Worm (Caenorhabditis elegans): Measurements from ENCODE around the gene M03C11.3.

Gene M03C11.3

DNA sequence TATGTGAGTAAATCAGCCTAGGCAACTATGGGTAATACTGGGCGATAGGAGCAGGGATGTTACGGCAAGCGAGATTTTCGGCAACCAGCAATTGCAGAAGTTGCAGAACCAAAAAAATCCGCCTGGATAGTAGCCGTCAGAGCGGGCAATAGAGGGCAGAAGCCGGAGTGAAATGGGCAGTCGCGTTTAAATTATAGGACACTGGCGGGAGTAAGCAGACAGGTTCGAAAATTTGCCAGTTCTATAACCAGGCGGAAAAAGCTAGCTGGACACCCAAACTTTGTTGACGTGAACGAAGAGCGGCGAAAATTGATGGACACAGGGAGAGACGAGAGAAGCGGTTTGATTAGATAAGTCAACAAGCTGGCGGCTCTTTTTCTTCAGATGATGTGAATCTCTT, 45.0 kb upstream of the M03C11.3 start:
- no peak for TF ChIP-seq nhr-25 (tag; optimal IDR thresholded peaks at IDR 0.05)
- no peak for TF ChIP-seq elt-3 (tag; optimal IDR thresholded peaks at IDR 0.05)
- TF ChIP-seq pqm-1 (tag; optimal IDR thresholded peaks at IDR 0.05), result no peak
- TF ChIP-seq nhr-12 (tag; optimal IDR thresholded peaks at IDR 0.05), result no peak
- TF ChIP-seq ztf-4 (tag; optimal IDR thresholded peaks at IDR 0.05), result no peak
- no peak for TF ChIP-seq hmg-11 (tag; optimal IDR thresholded peaks at IDR 0.05)
- no peak for TF ChIP-seq ama-1 (optimal IDR thresholded peaks at IDR 0.05)
- no peak for TF ChIP-seq snpc-4 (tag; optimal IDR thresholded peaks at IDR 0.05)
- peak; percentile 12 for TF ChIP-seq fkh-10 (GFP tag; optimal IDR thresholded peaks at IDR 0.05)

DNA sequence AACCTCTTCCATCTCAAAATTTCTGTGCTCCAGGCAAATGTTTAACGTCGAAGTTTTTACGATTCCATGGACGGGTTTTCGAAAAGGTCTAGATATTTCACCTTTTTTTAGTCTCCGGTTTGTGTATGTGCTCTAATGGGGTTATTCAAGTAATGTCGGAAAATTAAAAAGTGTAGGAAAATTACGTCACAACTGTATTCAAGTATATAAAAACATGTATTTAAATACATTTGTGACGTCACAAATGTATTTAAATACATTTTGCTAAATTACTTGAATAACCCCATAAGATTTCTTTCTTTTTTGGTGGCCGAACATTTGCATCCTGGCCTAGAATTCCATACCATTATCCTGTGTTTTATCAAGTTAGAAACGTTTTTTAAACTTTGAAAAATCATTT, 43.4 kb upstream of the M03C11.3 start:
- TF ChIP-seq nhr-28 (tag; optimal IDR thresholded peaks at IDR 0.05) (no peak), lin-15B (tag; optimal IDR thresholded peaks at IDR 0.05) (no peak), fkh-2 (tag; optimal IDR thresholded peaks at IDR 0.05) (no peak), sea-2 (GFP tag; optimal IDR thresholded peaks at IDR 0.05) (no peak), R02D3.7 (tag; optimal IDR thresholded peaks at IDR 0.05) (no peak), fos-1 (tag; optimal IDR thresholded peaks at IDR 0.05) (no peak), unc-39 (tag; optimal IDR thresholded peaks at IDR 0.05) (no peak), egl-27 (tag; optimal IDR thresholded peaks at IDR 0.05) (no peak)

DNA sequence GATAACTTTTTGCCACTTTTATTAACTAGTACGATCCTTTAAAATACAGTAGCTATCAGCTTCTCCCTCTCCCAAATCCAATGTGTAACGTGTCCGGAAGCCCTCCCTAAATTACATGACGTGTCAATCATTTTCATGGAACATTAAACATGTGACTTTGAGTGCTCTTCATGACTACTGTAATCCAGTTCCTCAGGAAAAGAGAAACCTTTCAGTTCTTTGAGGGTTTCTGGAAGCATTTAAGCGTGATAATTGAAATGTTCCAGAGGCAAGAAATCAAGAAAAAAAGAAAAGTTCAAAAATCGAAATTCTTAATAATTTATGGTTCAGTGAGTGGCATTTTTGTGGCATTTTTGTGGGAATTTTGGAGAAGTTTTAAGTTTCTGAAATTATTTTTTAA, 42.0 kb upstream of the M03C11.3 start:
- no peak for TF ChIP-seq nhr-28 (tag; optimal IDR thresholded peaks at IDR 0.05)
- TF ChIP-seq nhr-76 (tag; optimal IDR thresholded peaks at IDR 0.05), result no peak
- no peak for TF ChIP-seq eor-1 (tag; optimal IDR thresholded peaks at IDR 0.05)
- no peak for TF ChIP-seq fos-1 (tag; optimal IDR thresholded peaks at IDR 0.05)

DNA sequence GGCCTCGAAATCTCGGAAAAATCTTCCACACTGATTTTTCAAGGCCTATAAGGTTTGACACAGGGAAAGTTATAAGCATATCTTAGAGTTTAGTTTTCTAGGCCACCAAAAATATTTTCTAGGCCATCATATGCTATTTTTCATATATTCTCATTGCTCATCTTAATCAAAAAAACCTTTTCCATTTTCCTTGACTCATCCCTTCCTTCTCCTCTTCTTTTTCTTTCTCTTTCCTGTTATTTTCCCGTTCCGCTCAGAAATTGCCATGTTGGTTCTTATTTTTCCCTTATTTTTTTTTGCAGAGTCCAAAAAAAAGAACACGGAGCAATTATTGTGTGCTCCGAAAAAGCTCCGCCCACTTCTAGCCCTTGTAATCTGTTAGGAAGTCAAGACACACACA, 40.2 kb upstream of the M03C11.3 start, which contains the start of gene tbc-8:
tbc-8 (plus strand) TSS at position 301 of the 400 bp plus-strand sequence.
- no peak for TF ChIP-seq egl-27 (tag; optimal IDR thresholded peaks at IDR 0.05)
- TF ChIP-seq fkh-10 (GFP tag; optimal IDR thresholded peaks at IDR 0.05), result no peak
- no peak for TF ChIP-seq snpc-4 (tag; optimal IDR thresholded peaks at IDR 0.05)
- TF ChIP-seq lsy-12 (tag; optimal IDR thresholded peaks at IDR 0.05), result no peak
- no peak for TF ChIP-seq elt-1 (tag; optimal IDR thresholded peaks at IDR 0.05)
- TF ChIP-seq nhr-237 (tag; optimal IDR thresholded peaks at IDR 0.05), result no peak
- no peak for TF ChIP-seq aly-2 (tag; optimal IDR thresholded peaks at IDR 0.05)
- TF ChIP-seq egl-5 (tag; optimal IDR thresholded peaks at IDR 0.05), result no peak
- TF ChIP-seq fkh-2 (tag; optimal IDR thresholded peaks at IDR 0.05), result no peak
- TF ChIP-seq pqm-1 (tag; optimal IDR thresholded peaks at IDR 0.05), result no peak
- TF ChIP-seq ztf-11 (tag; optimal IDR thresholded peaks at IDR 0.05), result no peak
- no peak for TF ChIP-seq zag-1 (tag; optimal IDR thresholded peaks at IDR 0.05)
- no peak for TF ChIP-seq fos-1 (tag; optimal IDR thresholded peaks at IDR 0.05)
- no peak for TF ChIP-seq nhr-77 (tag; optimal IDR thresholded peaks at IDR 0.05)
- TF ChIP-seq hmg-11 (tag; optimal IDR thresholded peaks at IDR 0.05), result no peak
- TF ChIP-seq ama-1 (optimal IDR thresholded peaks at IDR 0.05), result no peak
- TF ChIP-seq skn-1 (tag; optimal IDR thresholded peaks at IDR 0.05), result no peak
- no peak for TF ChIP-seq mml-1 (tag; optimal IDR thresholded peaks at IDR 0.05)
- TF ChIP-seq unc-62 (GFP tag; optimal IDR thresholded peaks at IDR 0.05), result no peak

ce11 chrIII:10367355-10367909, 37.4 kb upstream of the M03C11.3 start:
- TF ChIP-seq nfya-1 (tag; optimal IDR thresholded peaks at IDR 0.05; ENCODE audit: insufficient read depth), result peak; percentile 31
- TF ChIP-seq nhr-23 (tag; optimal IDR thresholded peaks at IDR 0.05), result no peak
- peak; percentile 8 for TF ChIP-seq hmg-11 (tag; optimal IDR thresholded peaks at IDR 0.05)
- TF ChIP-seq pqm-1 (tag; optimal IDR thresholded peaks at IDR 0.05), result no peak
- no peak for TF ChIP-seq fos-1 (tag; optimal IDR thresholded peaks at IDR 0.05)

ce11 chrIII:10373845-10374244, 31.0 kb upstream of the M03C11.3 start:
- TF ChIP-seq nfya-1 (tag; optimal IDR thresholded peaks at IDR 0.05; ENCODE audit: insufficient read depth) (no peak), R02D3.7 (tag; optimal IDR thresholded peaks at IDR 0.05) (no peak), lin-15B (tag; optimal IDR thresholded peaks at IDR 0.05) (no peak), egl-5 (tag; optimal IDR thresholded peaks at IDR 0.05) (no peak), lin-39 (tag; optimal IDR thresholded peaks at IDR 0.05) (no peak), nhr-28 (tag; optimal IDR thresholded peaks at IDR 0.05) (no peak), ztf-4 (tag; optimal IDR thresholded peaks at IDR 0.05) (no peak), ceh-16 (tag; optimal IDR thresholded peaks at IDR 0.05) (no peak), elt-3 (tag; optimal IDR thresholded peaks at IDR 0.05) (no peak), nhr-12 (tag; optimal IDR thresholded peaks at IDR 0.05) (no peak), nhr-23 (tag; optimal IDR thresholded peaks at IDR 0.05) (no peak)
